Worm (Caenorhabditis elegans): Measurements from ENCODE around the gene lgc-36.

Gene lgc-36

DNA sequence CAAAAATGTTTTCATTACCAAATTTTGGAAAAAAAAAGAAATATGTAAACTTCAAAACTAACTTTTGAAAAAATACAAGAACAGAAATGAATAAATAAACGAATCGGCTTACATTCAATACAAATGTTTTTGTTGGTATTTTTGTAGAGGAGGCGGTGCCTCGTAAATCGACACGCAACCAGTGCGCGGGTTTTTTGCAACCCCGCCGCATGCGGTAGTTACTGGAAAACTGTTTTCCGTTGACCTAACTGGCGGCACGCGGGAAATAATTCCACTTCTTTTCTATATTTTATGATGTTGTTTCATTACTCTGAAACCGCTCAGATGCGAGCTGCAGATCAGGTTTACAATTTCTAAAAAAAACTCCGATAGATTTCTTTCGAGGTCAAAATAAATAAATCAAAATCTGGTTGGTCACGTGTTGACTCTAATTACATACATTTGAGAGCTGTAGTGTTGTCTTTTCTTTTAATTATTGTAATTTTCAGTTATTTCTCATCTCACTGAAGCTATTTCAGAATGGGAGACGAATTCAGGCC, 19.5 kb downstream of the lgc-36 start, which contains the start of the genes dvc-1 and ima-1 (continued):
- TF ChIP-seq nhr-179 (tag; optimal IDR thresholded peaks at IDR 0.05) (no peak), rpc-1 (optimal IDR thresholded peaks at IDR 0.05) (peak; percentile 33), rpc-1 (tag; optimal IDR thresholded peaks at IDR 0.05) (no peak), him-1 (tag; optimal IDR thresholded peaks at IDR 0.05) (peak; percentile 66), xnd-1 (tag; optimal IDR thresholded peaks at IDR 0.05) (peak; percentile 88), ceh-100 (GFP tag; IDR thresholded peaks at IDR 0.05) (peak; percentile 86), pha-4 (tag; optimal IDR thresholded peaks at IDR 0.05) (no peak), fkh-3 (tag; optimal IDR thresholded peaks at IDR 0.05) (no peak), hlh-12 (tag; optimal IDR thresholded peaks at IDR 0.05) (no peak), pbrm-1 (GFP tag; IDR thresholded peaks at IDR 0.05) (peak; percentile 60), nfya-2 (GFP tag; IDR thresholded peaks at IDR 0.05) (no peak), F10E7.11 (tag; optimal IDR thresholded peaks at IDR 0.05) (no peak), die-1 (tag; optimal IDR thresholded peaks at IDR 0.05) (peak; percentile 72), hmg-20 (GFP tag; IDR thresholded peaks at IDR 0.05) (no peak), madf-6 (GFP tag; IDR thresholded peaks at IDR 0.05) (peak; percentile 98), B0019.2 (GFP tag; conservative IDR thresholded peaks at IDR 0.05) (peak; percentile 69), lsy-27 (tag; optimal IDR thresholded peaks at IDR 0.05; ENCODE audit: borderline replicate concordance, insufficient read depth) (no peak), sdz-38 (tag; optimal IDR thresholded peaks at IDR 0.05) (no peak), ztf-18 (tag; optimal IDR thresholded peaks at IDR 0.05) (peak; percentile 67), attf-3 (GFP tag; conservative IDR thresholded peaks at IDR 0.05) (peak; percentile 60; the same call in 1 of the 2 replicates), let-526 (GFP tag; IDR thresholded peaks at IDR 0.05) (0 out of 2 replicates have a peak, but pooled peaks have one; percentile 23), ceh-58 (GFP tag; IDR thresholded peaks at IDR 0.05) (no peak), Y53G8AR.9 (GFP tag; conservative IDR thresholded peaks at IDR 0.05) (peak; percentile 60), mxl-1 (tag; optimal IDR thresholded peaks at IDR 0.05) (no peak), Y67H2A.10 (GFP tag; conservative IDR thresholded peaks at IDR 0.05) (peak; percentile 77), F33H1.4 (GFP tag; IDR thresholded peaks at IDR 0.05) (peak; percentile 81), ztf-22 (GFP tag; optimal IDR thresholded peaks at IDR 0.05) (no peak), B0336.3 (GFP tag; IDR thresholded peaks at IDR 0.05) (peak; percentile 92), athp-1 (tag; optimal IDR thresholded peaks at IDR 0.05) (peak; percentile 80), atf-7 (tag; optimal IDR thresholded peaks at IDR 0.05) (no peak), lin-54 (GFP tag; optimal IDR thresholded peaks at IDR 0.05) (peak; percentile 84), C17E4.6 (GFP tag; IDR thresholded peaks at IDR 0.05) (peak; percentile 93), nfya-1 (tag; optimal IDR thresholded peaks at IDR 0.05; ENCODE audit: borderline replicate concordance, insufficient read depth) (no peak), tbp1 (GFP tag; optimal IDR thresholded peaks at IDR 0.05) (peak; percentile 63), hsf-1 (GFP tag; IDR thresholded peaks at IDR 0.05) (peak; percentile 85; the same call in 1 of the 2 replicates), dpl-1 (GFP tag; optimal IDR thresholded peaks at IDR 0.05) (peak; percentile 88), ztf-6 (GFP tag; IDR thresholded peaks at IDR 0.05) (no peak), egl-44 (GFP tag; IDR thresholded peaks at IDR 0.05) (no peak), mcd-1 (GFP tag; IDR thresholded peaks at IDR 0.05) (peak; percentile 78), hrde-1 (tag; optimal IDR thresholded peaks at IDR 0.05; ENCODE audit: borderline replicate concordance) (peak; percentile 35), ccch-3 (GFP tag; optimal IDR thresholded peaks at IDR 0.05) (no peak), snpc-1.1 (tag; optimal IDR thresholded peaks at IDR 0.05; ENCODE audit: insufficient read depth) (peak; percentile 37), lsl-1 (GFP tag; optimal IDR thresholded peaks at IDR 0.05) (peak; percentile 81), lir-1 (GFP tag; conservative IDR thresholded peaks at IDR 0.05) (no peak), K12H6.12 (tag; optimal IDR thresholded peaks at IDR 0.05) (peak; percentile 32), ekl-4 (GFP tag; IDR thresholded peaks at IDR 0.05) (peak; percentile 84), zim-3 (tag; optimal IDR thresholded peaks at IDR 0.05) (no peak), F22D6.2 (tag; optimal IDR thresholded peaks at IDR 0.05) (no peak), T26A5.8 (tag; optimal IDR thresholded peaks at IDR 0.05) (no peak)

All from whole organism, young adult.